Worm (Caenorhabditis elegans) whole organism, L3 larva: ENCODE results near the gene srw-59.

Experiments used
- R02D3.7 ChIP-seq: fragments of 150-350 bp; optimal IDR thresholded peaks from 2 replicates; lab custom pipeline; 2014; ENCODE audit warnings: missing biosample characterization, missing genetic modification characterization
- ZK546.5 ChIP-seq: sonication (generic microtip); optimal IDR thresholded peaks from 2 replicates; lab custom pipeline; 2017; ENCODE audit warnings: missing biosample characterization, missing genetic modification characterization
- aly-2 ChIP-seq: fragments of 150-350 bp; optimal IDR thresholded peaks from 2 replicates; lab custom pipeline; 2014; ENCODE audit warnings: missing biosample characterization, missing genetic modification characterization
- ama-1 ChIP-seq: fragments of 150-350 bp; optimal IDR thresholded peaks from 2 replicates; lab custom pipeline; 2018
- ceh-16 ChIP-seq: sonication (generic microtip); optimal IDR thresholded peaks from 2 replicates; lab custom pipeline; 2017; ENCODE audit warnings: missing biosample characterization, missing genetic modification characterization
- ceh-28 ChIP-seq: fragments of 150-350 bp; optimal IDR thresholded peaks from 2 replicates; lab custom pipeline; 2014; ENCODE audit warnings: missing biosample characterization, missing genetic modification reagents, missing genetic modification characterization
- daf-12 ChIP-seq: fragments of 150-350 bp; optimal IDR thresholded peaks from 2 replicates; lab custom pipeline; 2014; ENCODE audit warnings: missing biosample characterization, missing genetic modification reagents, missing genetic modification characterization
- egl-27 ChIP-seq: sonication (generic microtip); optimal IDR thresholded peaks from 4 replicates; lab custom pipeline; 2017; ENCODE audit warnings: missing biosample characterization, missing genetic modification reagents, missing genetic modification characterization
- egl-5 ChIP-seq: fragments of 150-350 bp; optimal IDR thresholded peaks from 2 replicates; lab custom pipeline; 2017; ENCODE audit warnings: missing biosample characterization, missing genetic modification reagents, missing genetic modification characterization, inconsistent platforms
- elt-2 ChIP-seq: sonication (generic microtip); optimal IDR thresholded peaks from 2 replicates; lab custom pipeline; 2016; ENCODE audit warnings: missing genetic modification reagents, mild to moderate bottlenecking, missing genetic modification characterization, missing compliant biosample characterization
- elt-3 ChIP-seq, 3 experiments: fragments of 150-350 bp in 1 of 3; sonication (generic microtip) in 2 of 3; optimal IDR thresholded peaks; 2 replicates in 2 of 3; 4 replicates in 1 of 3; lab custom pipeline; 2014 to 2017; ENCODE audit warnings: missing biosample characterization in 3 of 3, missing genetic modification characterization in 3 of 3
- eor-1 ChIP-seq, 2 experiments: fragments of 150-350 bp; optimal IDR thresholded peaks; 2 replicates each; lab custom pipeline; 2014 to 2018; ENCODE audit warnings: missing biosample characterization in 2 of 2, missing genetic modification characterization in 2 of 2
- fkh-10 ChIP-seq: sonication (generic microtip); optimal IDR thresholded peaks from 2 replicates; lab custom pipeline; 2017; ENCODE audit warnings: missing biosample characterization, missing genetic modification reagents, missing genetic modification characterization
- fkh-2 ChIP-seq: fragments of 150-350 bp; optimal IDR thresholded peaks from 2 replicates; lab custom pipeline; 2014; ENCODE audit warnings: missing biosample characterization, missing genetic modification reagents, missing genetic modification characterization
- fos-1 ChIP-seq: fragments of 150-350 bp; optimal IDR thresholded peaks from 2 replicates; lab custom pipeline; 2014; ENCODE audit warnings: missing biosample characterization, missing genetic modification characterization
- hmg-11 ChIP-seq: sonication (generic microtip); optimal IDR thresholded peaks from 2 replicates; lab custom pipeline; 2016; ENCODE audit warnings: missing genetic modification characterization, missing compliant biosample characterization
- jun-1 ChIP-seq: fragments of 150-350 bp; optimal IDR thresholded peaks from 2 replicates; lab custom pipeline; 2014; ENCODE audit warnings: missing biosample characterization, missing genetic modification reagents, missing genetic modification characterization
- lin-39 ChIP-seq: fragments of 150-350 bp; optimal IDR thresholded peaks from 2 replicates; lab custom pipeline; 2018; ENCODE audit warnings: missing biosample characterization, missing genetic modification reagents, missing genetic modification characterization
- lsy-12 ChIP-seq: sonication (generic microtip); optimal IDR thresholded peaks from 2 replicates; lab custom pipeline; 2016; ENCODE audit warnings: mild to moderate bottlenecking, missing genetic modification characterization, missing compliant biosample characterization
- mdl-1 ChIP-seq: fragments of 150-350 bp; optimal IDR thresholded peaks from 2 replicates; lab custom pipeline; 2014; ENCODE audit warnings: missing biosample characterization, missing genetic modification characterization
- mml-1 ChIP-seq: fragments of 150-350 bp; sonication (generic microtip); optimal IDR thresholded peaks from 3 replicates; lab custom pipeline; 2014; ENCODE audit warnings: missing biosample characterization, missing genetic modification characterization
- nfya-1 ChIP-seq: sonication (generic microtip); optimal IDR thresholded peaks from 2 replicates; lab custom pipeline; 2017; ENCODE audit warnings: missing genetic modification characterization, mild to moderate bottlenecking, missing compliant biosample characterization, antibody characterized with exemption, moderate library complexity; ENCODE audit not compliant: insufficient read depth
- nhr-11 ChIP-seq: fragments of 150-350 bp; optimal IDR thresholded peaks from 2 replicates; lab custom pipeline; 2014; ENCODE audit warnings: missing biosample characterization, missing genetic modification characterization
- nhr-12 ChIP-seq: fragments of 150-350 bp; optimal IDR thresholded peaks from 2 replicates; lab custom pipeline; 2014; ENCODE audit warnings: missing biosample characterization, missing genetic modification characterization
- nhr-237 ChIP-seq: fragments of 150-350 bp; optimal IDR thresholded peaks from 2 replicates; lab custom pipeline; 2014; ENCODE audit warnings: missing biosample characterization, missing genetic modification characterization
- nhr-25 ChIP-seq: sonication (generic microtip); optimal IDR thresholded peaks from 2 replicates; lab custom pipeline; 2017; ENCODE audit warnings: missing biosample characterization, missing genetic modification characterization
- nhr-28 ChIP-seq: fragments of 150-350 bp; optimal IDR thresholded peaks from 2 replicates; lab custom pipeline; 2014; ENCODE audit warnings: missing biosample characterization, missing genetic modification characterization
- nhr-67 ChIP-seq: fragments of 150-350 bp; optimal IDR thresholded peaks from 2 replicates; lab custom pipeline; 2014; ENCODE audit warnings: missing biosample characterization, missing genetic modification characterization
- nhr-77 ChIP-seq: fragments of 150-350 bp; optimal IDR thresholded peaks from 2 replicates; lab custom pipeline; 2014; ENCODE audit warnings: missing biosample characterization, missing genetic modification characterization
- pha-4 ChIP-seq: fragments of 150-350 bp; optimal IDR thresholded peaks from 2 replicates; lab custom pipeline; 2014; ENCODE audit warnings: missing biosample characterization, missing genetic modification reagents, missing genetic modification characterization
- pqm-1 ChIP-seq: fragments of 150-350 bp; optimal IDR thresholded peaks from 2 replicates; lab custom pipeline; 2017; ENCODE audit warnings: missing biosample characterization, missing genetic modification characterization, inconsistent platforms
- sea-2 ChIP-seq: fragments of 150-350 bp; sonication (generic microtip); optimal IDR thresholded peaks from 4 replicates; lab custom pipeline; 2014; ENCODE audit warnings: missing biosample characterization, missing genetic modification reagents, missing genetic modification characterization
- skn-1 ChIP-seq: fragments of 150-350 bp; optimal IDR thresholded peaks from 2 replicates; lab custom pipeline; 2014; ENCODE audit warnings: missing biosample characterization, missing genetic modification characterization
- tbx-2 ChIP-seq: sonication (generic microtip); optimal IDR thresholded peaks from 2 replicates; lab custom pipeline; 2016; ENCODE audit warnings: mild to moderate bottlenecking, missing genetic modification characterization, missing compliant biosample characterization
- unc-62 ChIP-seq: fragments of 150-350 bp; sonication (generic microtip); optimal IDR thresholded peaks from 4 replicates; lab custom pipeline; 2014; ENCODE audit warnings: missing biosample characterization, missing genetic modification reagents, missing genetic modification characterization
- zag-1 ChIP-seq: fragments of 150-350 bp; optimal IDR thresholded peaks from 2 replicates; lab custom pipeline; 2014; ENCODE audit warnings: missing biosample characterization, missing genetic modification characterization
- ztf-11 ChIP-seq: fragments of 150-350 bp; optimal IDR thresholded peaks from 2 replicates; lab custom pipeline; 2014; ENCODE audit warnings: missing biosample characterization, missing genetic modification characterization
- ztf-4 ChIP-seq: fragments of 150-350 bp; optimal IDR thresholded peaks from 2 replicates; lab custom pipeline; 2014; ENCODE audit warnings: missing biosample characterization, missing genetic modification characterization

The srw-59 gene

ce11 chrV:15957098-15957497 lies 6.3 kb upstream of the srw-59 start, which contains the start of gene F36G9.3:
TSS of gene F36G9.3 (plus strand) at chrV:15957398.
- TF ChIP-seq nhr-77: no peak
- no peak for TF ChIP-seq unc-62 (GFP tag; lab: Kevin White, UChicago)
- TF ChIP-seq lsy-12: no peak
- no peak for TF ChIP-seq lin-39 (tag; lab: Kevin White, UChicago)
- no peak for TF ChIP-seq mml-1 (tag; lab: Kevin White, UChicago)
- TF ChIP-seq daf-12 (tag; lab: Kevin White, UChicago): no peak

- no peak for TF ChIP-seq nhr-12
- TF ChIP-seq elt-2 (tag; lab: Kevin White, UChicago): no peak
- TF ChIP-seq fos-1 (tag; lab: Kevin White, UChicago): no peak
- TF ChIP-seq mml-1 (tag; lab: Kevin White, UChicago): no peak
- TF ChIP-seq mdl-1: no peak
- no peak for TF ChIP-seq ceh-16 (tag; lab: Kevin White, UChicago)
- TF ChIP-seq nhr-11 (tag; lab: Kevin White, UChicago): no peak
- no peak for TF ChIP-seq tbx-2
- no peak for TF ChIP-seq nhr-28 (tag; lab: Kevin White, UChicago)
- TF ChIP-seq egl-27 (tag; lab: Kevin White, UChicago): no peak
- no peak for TF ChIP-seq nhr-67 (tag; lab: Kevin White, UChicago)
- TF ChIP-seq ama-1 (lab: Kevin White, UChicago): no peak
- no peak for TF ChIP-seq eor-1 (tag; optimal IDR thresholded peaks at IDR 0.05; lab: Kevin White, UChicago)
- TF ChIP-seq nhr-25: no peak
- TF ChIP-seq elt-3 (tag; optimal IDR thresholded peaks at IDR 0.05; lab: Kevin White, UChicago): no peak
- no peak for TF ChIP-seq zag-1 (tag; lab: Kevin White, UChicago)
Observed at ce11 chrV:15955497-15955896, 4.7 kb upstream of the srw-59 start, which contains the start of gene srh-186. TSS of gene srh-186 (plus strand) at chrV:15955797.

- no peak for TF ChIP-seq unc-62 (GFP tag; lab: Kevin White, UChicago)
- TF ChIP-seq fos-1 (tag; lab: Kevin White, UChicago): no peak
- TF ChIP-seq ztf-11: no peak
- TF ChIP-seq hmg-11 (tag; lab: Kevin White, UChicago): no peak
- no peak for TF ChIP-seq skn-1
- no peak for TF ChIP-seq fkh-2 (tag; lab: Kevin White, UChicago)
Observed at ce11 chrV:15954932-15955331, 4.1 kb upstream of the srw-59 start, which contains the start of gene srw-57. TSS of gene srw-57 (minus strand) at chrV:15955032.

ce11 chrV:15952762-15953161 lies 2.0 kb upstream of the srw-59 start, which contains the start of gene srw-56:
TSS of gene srw-56 (minus strand) at chrV:15952862.
- TF ChIP-seq jun-1 (tag; lab: Kevin White, UChicago) (no peak), nhr-237 (tag; lab: Kevin White, UChicago) (no peak), nhr-11 (tag; lab: Kevin White, UChicago) (no peak), ztf-4 (tag; lab: Kevin White, UChicago) (no peak), aly-2 (no peak), daf-12 (tag; lab: Kevin White, UChicago) (no peak), eor-1 (tag; optimal IDR thresholded peaks at IDR 0.05; lab: Kevin White, UChicago) (no peak), pqm-1 (no peak), nfya-1 (no peak), pha-4 (no peak), egl-27 (tag; lab: Kevin White, UChicago) (no peak), egl-5 (tag; lab: Kevin White, UChicago) (no peak)

- no peak for TF ChIP-seq sea-2
- TF ChIP-seq unc-62 (GFP tag; lab: Kevin White, UChicago): no peak
- no peak for TF ChIP-seq ZK546.5 (tag; lab: Kevin White, UChicago)
- no peak for TF ChIP-seq ztf-4 (tag; lab: Kevin White, UChicago)
- TF ChIP-seq nfya-1: no peak
- no peak for TF ChIP-seq pqm-1
- TF ChIP-seq elt-2 (tag; lab: Kevin White, UChicago): no peak
- TF ChIP-seq ceh-16 (tag; lab: Kevin White, UChicago): no peak
- TF ChIP-seq aly-2: no peak
- no peak for TF ChIP-seq ceh-28 (tag; lab: Kevin White, UChicago)
- no peak for TF ChIP-seq egl-5 (tag; lab: Kevin White, UChicago)
- no peak for TF ChIP-seq tbx-2
- TF ChIP-seq ztf-11: no peak
- no peak for TF ChIP-seq fkh-10
- TF ChIP-seq ama-1 (lab: Kevin White, UChicago): no peak
- no peak for TF ChIP-seq R02D3.7 (tag; lab: Kevin White, UChicago)
- no peak for TF ChIP-seq jun-1 (tag; lab: Kevin White, UChicago)
- no peak for TF ChIP-seq eor-1 (tag; optimal IDR thresholded peaks at IDR 0.05; lab: Kevin White, UChicago)
Observed at ce11 chrV:15943125-15943524, 7.7 kb downstream of the srw-59 start, which contains the start of gene srw-53. TSS of gene srw-53 (plus strand) at chrV:15943425.
